Worm (Caenorhabditis elegans): ENCODE measurements around the gene str-92.

DNA sequence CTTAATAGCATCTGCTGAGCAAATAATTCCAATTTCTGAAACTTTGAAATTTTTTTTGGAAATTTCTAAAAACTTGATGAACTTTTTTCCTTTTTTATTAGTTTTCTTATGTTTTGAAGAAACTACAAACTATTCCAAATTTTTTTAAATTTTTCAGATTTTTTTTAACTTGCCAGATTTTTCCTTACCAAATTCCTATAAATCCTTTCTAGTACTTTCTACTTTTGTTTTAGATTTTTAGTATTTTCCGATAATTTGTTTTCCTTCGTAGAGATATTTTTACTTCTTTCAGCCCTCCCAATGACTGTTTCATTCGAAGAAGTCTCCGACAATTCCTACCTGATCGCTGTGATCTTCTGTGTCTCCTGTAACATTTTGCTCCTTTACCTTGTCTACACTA lies 42.2 kb upstream of the str-92 start, which contains the start of gene str-77:
- no peak for TF ChIP-seq pqm-1 (tag; optimal IDR thresholded peaks at IDR 0.05)
- no peak for TF ChIP-seq K09A11.1 (tag; optimal IDR thresholded peaks at IDR 0.05; ENCODE audit: insufficient read depth)
- no peak for TF ChIP-seq pha-4 (tag; optimal IDR thresholded peaks at IDR 0.05)
- TF ChIP-seq nfya-1 (tag; optimal IDR thresholded peaks at IDR 0.05) = no peak
- no peak for TF ChIP-seq unc-55 (GFP tag; optimal IDR thresholded peaks at IDR 0.05)
- TF ChIP-seq fkh-10 (GFP tag; optimal IDR thresholded peaks at IDR 0.05) = no peak
- TF ChIP-seq hlh-13 (GFP tag; optimal IDR thresholded peaks at IDR 0.05) = no peak
- TF ChIP-seq nhr-11 (tag; optimal IDR thresholded peaks at IDR 0.05) = no peak

Data from whole organism, late embryonic.